Worm (Caenorhabditis elegans) whole organism, dauer: ENCODE results near the gene old-2.
"Not testable (repeated sequence)": the region's sequence is repeated elsewhere in the genome, so short reads cannot be mapped to it uniquely, and the experiment has no call there.

Source experiments
- unc-62 ChIP-seq: sonication (generic microtip); optimal IDR thresholded peaks from 2 replicates; lab custom pipeline; 2017; ENCODE audit warnings: missing biosample characterization, missing genetic modification reagents, missing genetic modification characterization

The old-2 gene

DNA sequence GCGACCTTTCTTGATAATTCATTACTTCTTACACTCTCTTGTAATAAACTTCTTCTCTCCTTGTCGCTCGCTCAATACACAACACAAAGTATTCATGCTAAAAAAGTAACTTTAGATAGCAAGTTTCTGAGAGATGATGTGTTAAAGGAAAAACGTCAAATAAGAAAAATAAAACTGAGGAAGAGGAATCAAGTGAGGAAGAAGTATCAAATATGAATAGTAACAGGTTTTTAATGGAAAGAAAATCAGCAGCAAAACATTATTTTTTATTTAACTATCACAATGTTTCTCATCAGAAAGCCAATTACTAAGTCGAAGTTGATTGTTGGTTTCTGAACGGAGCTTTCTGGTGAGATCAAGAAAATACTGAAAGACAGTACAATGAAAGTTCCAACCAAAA lies 17.0 kb upstream of the old-2 start, which contains the start of gene chil-1:
Gene chil-1, minus strand, starts transcription at position 101 of the 400 bp plus-strand sequence.
- TF ChIP-seq unc-62 (GFP tag; lab: Kevin White, UChicago) = not testable (repeated sequence)

DNA sequence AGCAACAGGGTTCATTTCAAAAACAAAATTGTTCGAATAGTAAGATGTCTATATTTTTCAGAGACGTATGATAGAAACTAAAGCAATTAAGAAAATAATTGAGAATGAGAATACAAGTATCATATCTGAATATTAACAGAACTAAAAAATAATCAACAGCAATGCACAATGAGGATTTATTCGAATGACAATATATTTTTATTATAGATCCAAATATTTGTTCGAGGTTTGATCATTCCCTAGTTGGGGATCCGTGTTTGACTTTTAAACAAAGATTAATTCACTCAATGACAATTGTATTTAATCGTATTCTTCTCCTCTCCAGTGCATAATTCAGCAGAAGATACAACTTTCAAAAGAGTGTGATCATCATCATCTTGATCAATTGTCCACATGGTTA lies 12.8 kb upstream of the old-2 start, which contains the start of gene C08H9.18:
Gene C08H9.18, minus strand, starts transcription at position 101 of the 400 bp plus-strand sequence.
- TF ChIP-seq unc-62 (GFP tag; lab: Kevin White, UChicago) = no peak

DNA sequence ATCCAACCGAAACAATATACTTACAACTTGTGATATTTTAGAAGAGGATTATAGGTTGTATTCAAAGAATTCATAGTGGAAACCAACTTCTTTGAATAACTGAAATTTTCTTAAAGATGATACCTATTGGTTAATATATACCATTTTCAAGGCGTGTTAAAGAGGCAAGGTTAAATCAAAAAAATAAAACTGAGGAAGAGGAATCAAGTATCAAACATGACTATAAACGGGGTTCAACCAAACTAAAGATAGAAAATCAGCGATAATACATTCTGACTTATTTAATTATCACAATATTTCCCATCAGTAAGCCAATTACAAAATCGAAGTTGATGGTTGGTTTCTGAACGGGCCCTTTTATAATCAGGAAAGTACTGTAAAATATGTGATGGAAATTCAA lies 12.0 kb upstream of the old-2 start, which contains the start of gene chil-3:
Gene chil-3, minus strand, starts transcription at position 101 of the 400 bp plus-strand sequence.
- TF ChIP-seq unc-62 (GFP tag; lab: Kevin White, UChicago) = no peak

DNA sequence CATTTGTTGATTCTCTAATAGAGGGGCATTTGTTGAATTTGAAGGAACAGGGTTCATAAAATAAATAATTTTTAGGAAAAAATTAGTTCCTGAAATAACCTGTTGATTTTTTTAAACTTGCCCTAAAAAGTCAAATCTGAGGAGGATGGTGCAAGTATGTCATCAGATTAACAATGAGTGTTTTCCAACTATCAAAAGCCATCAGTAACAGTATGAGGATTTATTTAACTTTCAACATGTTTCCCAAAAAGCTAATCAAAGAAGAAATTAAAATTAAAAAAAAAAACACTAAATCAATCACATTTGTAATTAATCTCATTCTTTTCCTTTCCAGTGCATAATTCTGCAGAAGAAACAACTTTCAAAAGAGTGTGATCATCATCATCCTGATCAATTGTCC lies 10.2 kb upstream of the old-2 start, which contains the start of gene chil-5:
Gene chil-5, minus strand, starts transcription at position 101 of the 400 bp plus-strand sequence.
- no peak for TF ChIP-seq unc-62 (GFP tag; lab: Kevin White, UChicago)

DNA sequence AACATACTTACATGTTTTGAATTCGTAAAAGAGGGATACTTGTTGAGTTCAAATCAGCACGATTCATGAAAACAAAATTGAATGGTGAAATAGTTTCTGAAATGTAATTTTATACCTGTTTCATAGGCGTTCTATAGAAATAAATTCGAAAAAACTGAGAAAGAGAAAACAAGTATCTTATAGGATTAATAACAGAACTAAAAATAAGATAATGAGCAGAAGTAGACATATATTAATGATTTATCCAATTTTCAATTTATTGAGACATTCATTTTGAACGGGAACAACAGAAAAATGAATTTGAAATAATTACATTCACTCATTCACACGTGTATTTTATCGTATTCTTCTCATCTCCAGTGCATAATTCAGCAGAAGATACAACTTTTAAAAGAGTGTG lies 8.4 kb upstream of the old-2 start, which contains the start of gene chil-6:
Gene chil-6, minus strand, starts transcription at position 101 of the 400 bp plus-strand sequence.
- no peak for TF ChIP-seq unc-62 (GFP tag; lab: Kevin White, UChicago)

DNA sequence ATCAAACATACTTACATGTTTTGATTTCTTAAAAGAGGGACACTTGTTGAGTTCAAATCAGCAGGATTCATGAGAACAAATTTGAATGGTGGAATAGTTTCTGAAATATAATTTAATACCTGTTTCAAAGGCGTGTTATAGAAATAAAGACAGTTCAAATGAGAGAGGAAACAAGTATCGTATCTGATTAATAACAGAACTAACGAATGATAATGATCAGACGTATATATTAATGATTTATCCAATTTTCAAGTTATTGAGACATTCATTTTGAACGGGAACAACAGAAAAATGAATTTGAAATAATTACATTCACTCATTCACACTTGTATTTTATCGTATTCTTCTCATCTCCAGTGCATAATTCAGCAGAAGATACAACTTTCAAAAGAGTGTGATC lies 6.2 kb upstream of the old-2 start, which contains the start of gene chil-4:
Gene chil-4, minus strand, starts transcription at position 101 of the 400 bp plus-strand sequence.
- TF ChIP-seq unc-62 (GFP tag; lab: Kevin White, UChicago) = no peak

DNA sequence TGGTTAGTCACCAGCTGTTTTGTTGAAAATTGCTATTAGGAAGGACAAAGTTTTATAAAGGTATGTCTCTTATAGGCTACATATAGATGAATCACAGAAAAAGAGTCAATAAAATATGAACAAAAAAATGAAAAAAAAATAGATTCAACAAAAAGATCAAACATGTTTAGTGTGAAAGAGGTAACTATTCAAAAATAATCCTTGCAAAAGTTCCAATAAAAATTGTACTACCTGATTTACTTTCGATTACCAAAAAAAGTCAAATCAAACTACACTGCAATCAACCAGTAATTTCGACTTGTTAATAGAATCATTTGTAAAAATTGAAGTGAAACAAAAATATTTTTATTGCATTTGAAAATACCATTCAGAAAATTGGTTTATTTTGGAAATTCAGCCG lies 1.5 kb upstream of the old-2 start, which contains the start of gene ZK938.10:
Gene ZK938.10, minus strand, starts transcription at position 101 of the 400 bp plus-strand sequence.
- TF ChIP-seq unc-62 (GFP tag; lab: Kevin White, UChicago) = no peak

DNA sequence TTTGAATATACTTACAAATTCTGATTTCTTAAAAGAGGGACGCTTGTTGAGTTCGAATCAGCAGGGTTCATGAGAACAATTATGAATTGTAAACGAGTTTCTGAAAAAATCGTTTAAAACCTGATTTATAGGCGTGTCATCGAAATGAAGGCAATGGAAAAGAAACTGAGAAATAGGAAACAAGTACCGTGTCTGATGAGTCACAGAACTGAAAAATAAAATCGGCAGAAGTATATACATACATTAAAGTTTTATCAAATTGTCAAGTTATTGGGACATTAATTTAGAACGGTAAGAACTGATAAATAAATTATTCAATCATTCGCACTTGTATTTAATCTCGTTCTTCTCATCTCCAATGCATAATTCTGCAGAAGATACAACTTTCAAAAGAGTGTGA lies 4.2 kb downstream of the old-2 start, which contains the start of gene chil-9:
Gene chil-9, minus strand, starts transcription at position 101 of the 400 bp plus-strand sequence.
- TF ChIP-seq unc-62 (GFP tag; lab: Kevin White, UChicago) = no peak

DNA sequence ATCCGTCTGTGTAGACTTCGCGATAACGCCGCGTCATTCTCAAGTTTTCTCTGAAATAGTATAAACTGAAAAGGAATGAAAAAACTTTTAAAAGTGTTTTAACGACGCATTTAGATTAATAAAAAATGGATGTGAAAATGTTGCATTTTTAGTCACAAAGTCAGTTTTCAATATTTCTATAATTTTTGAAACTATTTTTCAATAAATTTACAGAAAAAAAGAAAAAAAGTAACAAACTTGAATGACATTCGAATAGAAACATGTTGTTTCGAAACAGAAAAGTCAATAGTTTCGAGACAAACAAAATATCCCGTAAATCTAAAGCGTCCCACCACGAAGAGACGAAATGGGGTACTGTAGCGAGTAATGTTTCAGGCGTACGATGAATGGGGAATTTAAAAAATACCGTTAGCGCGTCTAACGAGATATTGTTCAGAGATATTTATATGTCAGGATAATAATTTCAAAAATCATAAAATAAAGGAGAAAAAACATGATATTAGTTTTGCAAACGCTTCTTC lies 7.4 kb downstream of the old-2 start, which contains the start of gene rnh-1.2:
Gene rnh-1.2, minus strand, starts transcription at position 51 of the 521 bp plus-strand sequence.
- TF ChIP-seq unc-62 (GFP tag; lab: Kevin White, UChicago) = no peak

DNA sequence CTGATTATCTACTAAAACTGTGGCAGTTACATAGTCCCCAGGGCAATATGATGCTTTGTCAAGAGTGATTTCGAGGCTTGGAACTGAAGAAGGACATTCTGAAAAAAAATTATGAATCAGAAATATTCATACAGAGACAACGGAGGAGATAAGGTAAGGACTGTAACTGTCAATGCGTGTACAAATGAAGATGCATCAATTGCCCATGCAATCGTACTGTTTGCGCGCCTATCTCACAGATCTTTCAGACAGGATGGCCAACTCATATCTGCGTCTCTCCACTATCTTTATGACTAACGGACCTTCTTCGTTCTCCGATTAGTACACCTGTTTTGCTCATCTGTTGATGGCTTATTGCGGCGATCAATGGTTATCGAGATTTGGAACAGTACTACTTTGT lies 9.1 kb downstream of the old-2 start, which contains the start of gene ZK938.11:
Gene ZK938.11, minus strand, starts transcription at position 101 of the 400 bp plus-strand sequence.
- no peak for TF ChIP-seq unc-62 (GFP tag; lab: Kevin White, UChicago)

DNA sequence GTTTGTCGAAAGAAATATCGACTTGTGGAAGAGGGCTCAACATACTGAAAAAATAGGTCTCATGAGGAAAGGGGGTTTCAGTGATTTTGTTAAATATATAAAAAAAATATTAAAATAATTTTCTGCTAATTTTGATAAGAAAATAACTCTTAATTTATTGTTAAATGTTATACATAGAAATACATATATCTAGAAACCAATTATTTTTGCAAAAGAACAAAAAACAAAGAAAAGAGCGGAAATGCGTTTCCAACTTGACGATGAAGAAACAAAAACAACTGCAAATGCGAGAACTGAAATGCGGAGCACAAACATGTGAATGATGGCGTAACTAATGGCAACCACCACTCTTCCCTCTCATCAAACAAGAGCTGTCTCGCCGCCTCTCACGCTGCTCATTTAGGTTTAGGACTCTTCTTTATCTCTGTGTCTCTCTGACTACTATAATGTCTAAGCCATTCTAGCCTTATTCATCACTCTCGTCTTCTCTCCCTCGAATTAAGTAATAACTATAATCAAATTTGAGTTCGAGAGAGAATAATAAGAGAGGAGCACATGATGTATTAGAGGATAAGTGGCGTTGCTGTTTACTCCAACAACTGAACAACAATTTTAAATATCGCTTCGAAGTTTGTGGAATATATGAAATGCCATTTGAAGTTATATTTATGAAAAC lies 11.0 kb downstream of the old-2 start, which contains the start of gene arrd-4:
Gene arrd-4, minus strand, starts transcription at position 51 of the 676 bp plus-strand sequence.
- no peak for TF ChIP-seq unc-62 (GFP tag; lab: Kevin White, UChicago)

DNA sequence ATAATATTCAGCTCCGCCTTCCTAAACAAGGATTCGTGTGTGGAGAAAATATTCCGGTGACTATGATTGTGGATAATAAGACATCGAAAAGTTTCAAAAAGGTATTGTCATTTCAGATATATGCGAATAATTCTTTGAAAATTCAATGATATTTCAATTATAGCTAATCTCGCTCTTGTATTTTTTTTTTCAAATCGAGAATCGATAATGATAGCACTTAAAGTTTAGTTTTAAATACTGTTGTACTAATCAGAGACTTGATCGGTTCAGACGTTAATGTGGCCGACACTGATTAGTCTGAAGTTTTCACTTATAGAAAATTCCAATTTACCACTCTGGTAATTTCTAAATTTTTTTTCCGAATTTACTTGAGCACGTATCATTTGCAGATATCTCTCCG lies 13.4 kb downstream of the old-2 start:
- no peak for TF ChIP-seq unc-62 (GFP tag; lab: Kevin White, UChicago)

DNA sequence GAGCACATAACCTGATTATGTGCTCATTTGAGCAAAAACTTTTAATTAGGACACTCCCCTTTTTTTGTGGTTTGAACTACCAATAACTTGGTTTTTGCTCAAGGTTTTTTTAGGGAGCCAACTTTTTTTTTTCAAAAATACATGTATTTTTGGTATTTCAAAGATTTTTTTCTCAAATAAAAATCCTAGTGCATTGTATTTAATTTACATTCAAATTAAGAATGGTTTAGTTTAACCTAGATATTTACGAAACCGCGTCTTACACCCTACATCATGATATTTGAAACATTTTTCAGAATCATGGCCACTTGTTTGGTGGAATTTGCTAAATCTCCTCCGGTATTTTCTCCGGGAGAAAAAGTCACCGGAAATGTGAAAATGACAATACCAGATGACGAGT lies 14.5 kb downstream of the old-2 start, which contains the start of gene arrd-5:
Gene arrd-5, plus strand, starts transcription at position 301 of the 400 bp plus-strand sequence.
- no peak for TF ChIP-seq unc-62 (GFP tag; lab: Kevin White, UChicago)

DNA sequence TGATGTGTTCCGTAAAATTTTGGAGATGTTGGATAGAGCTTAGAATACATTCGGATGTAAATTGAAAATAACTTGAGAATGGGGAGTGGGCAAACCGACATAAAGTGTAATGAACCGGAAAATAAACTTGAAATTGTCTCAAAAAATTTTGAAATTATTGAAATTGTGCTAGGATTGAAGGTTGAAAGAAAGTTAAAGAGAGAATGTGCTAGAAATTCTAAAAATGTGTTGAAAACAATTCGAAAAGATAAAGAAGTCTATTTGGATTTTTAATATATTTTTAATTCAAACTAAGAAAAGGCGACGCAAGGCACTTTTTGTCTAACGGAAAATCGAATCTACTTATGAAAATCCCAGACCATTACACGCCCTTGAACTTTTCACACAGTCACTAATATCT lies 15.5 kb downstream of the old-2 start, which contains the start of gene ZK938.3:
Gene ZK938.3, minus strand, starts transcription at position 101 of the 400 bp plus-strand sequence.
- no peak for TF ChIP-seq unc-62 (GFP tag; lab: Kevin White, UChicago)

DNA sequence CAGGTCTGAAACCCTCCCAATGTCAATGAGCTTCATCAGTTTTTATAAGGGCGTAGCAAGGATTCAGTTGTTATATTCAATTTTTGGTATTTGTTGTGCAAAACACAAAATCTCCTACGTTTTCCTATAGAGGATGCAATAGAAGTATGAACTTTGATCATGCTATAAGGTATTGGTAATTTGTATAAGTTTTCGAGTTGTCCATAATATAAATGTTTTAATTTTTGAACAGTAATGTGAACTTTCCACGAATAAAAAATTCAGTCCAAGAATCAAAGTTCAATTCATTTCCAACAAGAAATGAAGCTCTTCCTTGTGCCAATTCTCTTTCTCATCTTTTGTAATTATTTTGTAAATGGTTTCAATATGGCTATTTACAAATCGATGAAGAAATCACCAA lies 18.4 kb downstream of the old-2 start, which contains the start of gene ZK938.12:
Gene ZK938.12, plus strand, starts transcription at position 301 of the 400 bp plus-strand sequence.
- TF ChIP-seq unc-62 (GFP tag; lab: Kevin White, UChicago) = no peak

DNA sequence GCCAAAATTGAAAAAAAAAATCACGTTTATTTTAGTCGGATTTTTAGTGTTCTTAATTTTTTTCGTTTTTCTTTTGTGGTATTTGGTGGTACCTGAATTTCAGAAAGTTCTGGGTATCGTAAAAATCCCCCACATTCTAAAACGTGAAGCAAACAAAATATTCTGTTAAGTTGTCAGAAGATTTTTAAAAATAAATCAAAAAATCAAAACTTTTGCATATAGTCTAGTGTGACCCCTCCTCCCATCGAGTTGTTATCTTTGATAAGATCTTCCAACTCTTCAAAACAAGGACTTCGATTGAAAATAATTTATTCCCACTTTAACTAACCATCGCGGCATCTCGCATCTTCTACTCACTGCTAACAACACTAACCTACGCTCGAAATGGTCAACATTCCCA lies 20.3 kb downstream of the old-2 start, which contains the start of gene ZK938.1:
Gene ZK938.1, plus strand, starts transcription at position 301 of the 400 bp plus-strand sequence.
- no peak for TF ChIP-seq unc-62 (GFP tag; lab: Kevin White, UChicago)
